Worm (Caenorhabditis elegans) whole organism, midembryonic: Measurements from ENCODE around the gene Y75B12A.2.
A peak's percentile ranks its signal among the peaks of the same experiment; 100 is the strongest.

Experiments used
- T22C8.4 ChIP-seq: fragments of 200-800 bp; sonication (Bioruptor generic); IDR thresholded peaks from 2 replicates; pipeline ENCODE4 v1.3.6; 2022; ENCODE audit warnings: missing genetic modification characterization, missing compliant biosample characterization
- cog-1 ChIP-seq: sonication (generic microtip); optimal IDR thresholded peaks from 2 replicates; lab custom pipeline; 2016; ENCODE audit warnings: missing genetic modification characterization, missing compliant biosample characterization
- flt-1 ChIP-seq: fragments of 200-800 bp; sonication (Bioruptor generic); IDR thresholded peaks from 2 replicates; pipeline ENCODE4 v1.3.6; 2022; ENCODE audit warnings: missing genetic modification characterization, missing compliant biosample characterization
- klf-2 ChIP-seq: fragments of 200-800 bp; sonication (Bioruptor generic); conservative IDR thresholded peaks from 2 replicates; pipeline ENCODE4 v1.3.6; 2022; ENCODE audit warnings: missing genetic modification reagents, missing genetic modification characterization, missing compliant biosample characterization
- med-1 ChIP-seq: sonication (generic microtip); optimal IDR thresholded peaks from 2 replicates; lab custom pipeline; 2017; ENCODE audit warnings: missing genetic modification characterization, mild to moderate bottlenecking, missing compliant biosample characterization, antibody characterized with exemption, missing genetic modification reagents; ENCODE audit not compliant: insufficient read depth
- ref-1 ChIP-seq: fragments of 200-800 bp; sonication (Bioruptor generic); conservative IDR thresholded peaks from 2 replicates; pipeline ENCODE4 v1.3.6; 2022; ENCODE audit warnings: missing genetic modification reagents, missing genetic modification characterization, missing compliant biosample characterization
- tab-1 ChIP-seq: fragments of 200-800 bp; sonication (Bioruptor generic); IDR thresholded peaks from 2 replicates; pipeline ENCODE4 v1.3.6; 2022; ENCODE audit warnings: missing genetic modification characterization, missing compliant biosample characterization
- ztf-23 ChIP-seq: fragments of 200-800 bp; sonication (Bioruptor generic); IDR thresholded peaks from 2 replicates; pipeline ENCODE4 v1.3.6; 2022; ENCODE audit warnings: missing genetic modification reagents, missing genetic modification characterization, missing compliant biosample characterization
- ztf-29 ChIP-seq: fragments of 200-800 bp; sonication (Bioruptor generic); IDR thresholded peaks from 2 replicates; pipeline ENCODE4 v1.3.6; 2022; ENCODE audit warnings: missing genetic modification reagents, missing genetic modification characterization, missing compliant biosample characterization

Y75B12A.2 gene

DNA sequence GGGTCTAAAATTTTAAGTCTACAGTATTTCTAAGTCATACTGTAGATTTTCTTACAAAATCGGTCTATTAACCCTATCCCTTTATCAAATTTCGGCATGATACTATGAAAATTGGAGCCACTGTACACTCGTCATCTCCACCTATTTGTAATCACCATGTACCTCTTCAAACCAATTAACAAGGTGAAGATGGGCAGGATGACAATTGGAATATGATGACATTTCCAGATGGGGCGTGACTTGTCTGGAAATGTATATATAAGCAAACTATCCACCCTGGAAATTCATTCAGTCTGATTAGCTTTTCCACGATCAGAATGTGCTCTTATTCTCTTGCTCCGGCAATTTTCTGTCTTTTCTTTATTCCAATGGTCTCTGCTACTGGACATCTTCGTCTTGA, at the start of gene Y75B12A.2:
Gene Y75B12A.2, plus strand, starts transcription at position 301 of the 400 bp plus-strand sequence.
- TF ChIP-seq ztf-23 (GFP tag; lab: Robert Waterston, UW) (no peak), tab-1 (no peak)

DNA sequence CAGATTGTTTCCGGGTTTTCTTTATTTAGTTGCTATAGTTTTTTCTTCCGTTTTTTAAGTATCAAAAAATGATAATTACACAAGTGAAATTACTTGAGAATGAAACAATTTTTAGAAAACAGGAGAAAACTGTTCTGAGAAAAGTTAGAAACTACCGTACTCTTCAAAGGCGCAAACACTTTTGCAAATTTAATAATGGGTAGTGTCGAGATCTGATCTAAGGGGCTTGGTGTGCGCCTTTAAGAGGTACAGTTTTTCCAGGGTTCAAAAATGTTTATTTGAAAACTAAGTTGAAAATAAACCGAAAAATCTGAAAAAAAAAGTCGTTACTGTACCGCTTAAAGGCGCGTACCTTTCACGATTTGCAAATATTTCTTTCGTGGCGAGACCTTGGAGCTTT, 48.8 kb upstream of the Y75B12A.2 start:
- TF ChIP-seq med-1, result no peak
- no peak for TF ChIP-seq tab-1
- no peak for TF ChIP-seq ref-1 (GFP tag; lab: Robert Waterston, UW)
- TF ChIP-seq klf-2, result no peak
- TF ChIP-seq cog-1 (tag; lab: Kevin White, UChicago), result no peak
- TF ChIP-seq flt-1 (GFP tag; lab: Robert Waterston, UW), result no peak
- TF ChIP-seq T22C8.4 (GFP tag; lab: Robert Waterston, UW), result no peak
- TF ChIP-seq ztf-23 (GFP tag; lab: Robert Waterston, UW), result no peak
- no peak for TF ChIP-seq ztf-29 (GFP tag; lab: Robert Waterston, UW)

DNA sequence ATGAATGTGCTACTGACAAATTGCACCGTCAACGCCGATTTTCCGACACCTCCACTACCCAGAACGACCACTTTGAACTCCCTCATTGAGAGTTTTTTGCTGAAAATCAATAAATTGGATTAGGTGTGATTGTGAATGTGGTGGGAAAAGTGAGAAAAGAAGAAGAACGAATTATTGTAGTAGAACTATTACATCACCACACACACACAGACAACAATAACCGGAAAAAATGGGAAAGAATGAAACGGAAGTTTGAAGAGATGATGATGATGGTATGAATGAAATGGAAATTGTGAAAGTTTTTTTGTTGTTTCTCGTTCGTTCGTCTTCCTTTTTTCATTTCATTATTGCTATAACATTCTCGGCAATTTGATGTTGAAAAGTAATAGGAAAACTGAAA, 45.4 kb upstream of the Y75B12A.2 start, which contains the start of gene rap-2:
Gene rap-2, minus strand, starts transcription at position 101 of the 400 bp plus-strand sequence.
- TF ChIP-seq ztf-29 (GFP tag; lab: Robert Waterston, UW), result no peak
- no peak for TF ChIP-seq T22C8.4 (GFP tag; lab: Robert Waterston, UW)
- TF ChIP-seq klf-2, result no peak
- no peak for TF ChIP-seq cog-1 (tag; lab: Kevin White, UChicago)
- no peak for TF ChIP-seq ref-1 (GFP tag; lab: Robert Waterston, UW)
- TF ChIP-seq tab-1, result no peak
- TF ChIP-seq med-1, result no peak
- no peak for TF ChIP-seq ztf-23 (GFP tag; lab: Robert Waterston, UW)
- no peak for TF ChIP-seq flt-1 (GFP tag; lab: Robert Waterston, UW)

DNA sequence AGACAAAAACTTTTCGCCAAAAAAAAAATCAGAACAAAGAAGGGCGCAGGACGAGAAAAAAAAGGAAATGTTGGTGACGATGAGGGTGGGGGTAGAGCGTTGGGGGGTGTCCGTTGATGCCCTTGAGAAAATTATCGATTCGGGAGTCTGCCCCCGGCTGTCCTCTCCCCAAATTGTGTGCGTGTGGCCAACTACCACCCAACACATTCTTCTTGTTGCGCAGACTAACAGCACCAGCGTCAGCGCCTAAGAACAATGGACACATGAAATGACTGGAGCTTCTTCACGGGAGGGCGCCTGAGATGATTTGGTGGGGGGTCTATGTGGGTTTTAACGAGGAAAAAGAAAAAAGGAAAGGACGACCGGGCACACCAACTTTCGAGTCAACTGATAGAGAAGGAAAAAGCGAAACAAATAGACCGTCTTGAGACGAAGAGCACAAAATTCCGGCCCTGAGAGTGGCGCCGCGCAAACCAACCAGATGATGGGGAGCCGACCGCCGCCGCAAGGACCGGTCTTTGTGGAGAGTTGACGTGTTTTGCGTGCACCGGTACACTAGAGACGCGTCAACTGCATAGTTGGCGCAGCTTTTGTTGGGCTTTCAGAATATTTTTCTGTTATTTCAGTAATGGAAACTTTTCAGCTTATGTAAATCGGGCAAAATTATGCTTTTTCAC, 44.2 kb upstream of the Y75B12A.2 start, which contains the start of gene C25D7.9:
Gene C25D7.9, plus strand, starts transcription at position 68 of the 677 bp plus-strand sequence.
- TF ChIP-seq med-1, result no peak
- TF ChIP-seq T22C8.4 (GFP tag; lab: Robert Waterston, UW), result peak; percentile 82
- TF ChIP-seq tab-1, result no peak

DNA sequence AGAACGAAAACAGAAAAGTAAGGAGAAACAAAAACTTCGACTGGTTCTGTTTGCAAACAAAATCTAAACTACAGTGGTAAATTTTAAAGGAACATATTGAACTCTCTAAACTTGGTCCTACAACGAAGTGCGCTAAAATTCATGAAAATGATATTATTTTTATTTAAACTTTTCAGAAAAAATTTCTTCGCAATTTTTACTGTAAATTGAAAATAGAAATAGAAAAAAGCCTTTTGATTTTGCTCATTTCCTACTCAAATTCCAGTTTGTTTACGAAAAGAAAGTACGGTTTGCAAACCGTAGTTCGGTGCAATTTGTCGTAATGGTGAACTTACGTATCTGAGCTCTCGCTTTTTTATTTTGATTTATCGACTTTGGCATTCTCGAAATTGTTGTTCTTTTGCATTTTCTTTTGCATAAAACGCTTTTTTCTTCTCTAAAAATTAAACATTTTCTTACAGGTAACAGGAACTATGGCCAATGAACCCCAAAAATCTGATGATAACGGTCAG, 43.5 kb upstream of the Y75B12A.2 start, which contains the start of gene otub-1:
Gene otub-1, plus strand, starts transcription at position 462 of the 512 bp plus-strand sequence.
- TF ChIP-seq ztf-29 (GFP tag; lab: Robert Waterston, UW) (no peak), klf-2 (no peak), med-1 (no peak), T22C8.4 (GFP tag; lab: Robert Waterston, UW) (no peak), ref-1 (GFP tag; lab: Robert Waterston, UW) (no peak)

DNA sequence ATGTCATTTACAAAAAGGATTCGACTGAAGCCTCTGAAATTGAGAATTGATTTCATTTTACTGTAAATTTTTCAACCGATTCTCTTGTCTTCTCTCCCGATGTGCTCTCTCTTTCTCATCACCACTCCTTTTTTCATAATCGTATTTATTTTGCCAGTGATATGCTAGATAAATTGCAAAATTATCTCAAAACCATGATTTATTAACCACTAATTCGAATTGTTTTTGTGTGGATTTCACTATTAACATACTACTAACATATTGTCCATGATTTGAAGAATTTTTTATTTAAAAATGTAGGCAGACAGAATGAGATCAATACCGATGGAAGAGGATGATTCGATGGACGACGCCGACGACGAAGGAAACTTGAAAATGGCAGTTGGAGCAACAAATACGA, 42.2 kb upstream of the Y75B12A.2 start, which contains the start of gene C25D7.10:
Gene C25D7.10, plus strand, starts transcription at position 301 of the 400 bp plus-strand sequence.
- no peak for TF ChIP-seq cog-1 (tag; lab: Kevin White, UChicago)
- no peak for TF ChIP-seq ztf-29 (GFP tag; lab: Robert Waterston, UW)
- no peak for TF ChIP-seq flt-1 (GFP tag; lab: Robert Waterston, UW)
- no peak for TF ChIP-seq T22C8.4 (GFP tag; lab: Robert Waterston, UW)
- no peak for TF ChIP-seq klf-2
- no peak for TF ChIP-seq tab-1
- no peak for TF ChIP-seq ref-1 (GFP tag; lab: Robert Waterston, UW)
- TF ChIP-seq med-1, result no peak
- TF ChIP-seq ztf-23 (GFP tag; lab: Robert Waterston, UW), result no peak

- TF ChIP-seq ztf-29 (GFP tag; lab: Robert Waterston, UW) (no peak), med-1 (no peak), cog-1 (tag; lab: Kevin White, UChicago) (no peak), ztf-23 (GFP tag; lab: Robert Waterston, UW) (no peak), T22C8.4 (GFP tag; lab: Robert Waterston, UW) (no peak), klf-2 (no peak), tab-1 (no peak), ref-1 (GFP tag; lab: Robert Waterston, UW) (no peak), flt-1 (GFP tag; lab: Robert Waterston, UW) (no peak)
These were observed 41.0 kb upstream of the Y75B12A.2 start, which contains the start of gene dnj-3 for ce11 chrV:15068378-15068777. Gene dnj-3 (plus strand): TSS chrV:15068678.

DNA sequence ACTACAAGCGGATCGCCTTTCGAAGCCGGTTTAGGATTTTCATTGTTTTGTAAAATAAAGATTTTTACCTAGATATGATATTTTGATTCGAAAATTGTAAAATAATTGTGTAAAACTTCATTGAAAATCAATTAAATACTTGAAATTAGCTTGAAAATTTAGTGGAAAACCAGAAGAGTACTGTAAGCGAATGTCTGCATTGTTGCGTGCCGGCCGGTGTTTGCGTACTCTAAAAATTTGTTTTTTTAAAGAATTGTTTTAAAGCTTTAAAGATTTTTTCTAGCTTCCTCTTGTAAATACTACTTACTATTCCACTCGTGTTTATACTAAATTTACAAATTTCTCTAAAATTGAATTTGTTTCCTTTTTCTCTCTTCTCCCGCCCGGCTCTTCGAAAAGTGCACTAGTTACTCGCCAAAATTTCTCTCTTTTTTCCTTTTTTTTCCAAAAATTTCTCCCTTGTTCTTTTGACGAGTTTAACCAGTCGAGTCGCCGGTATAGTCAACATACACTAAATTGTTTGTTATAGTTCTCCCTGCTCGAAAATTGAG, 39.9 kb upstream of the Y75B12A.2 start:
- TF ChIP-seq tab-1 (no peak), ztf-23 (GFP tag; lab: Robert Waterston, UW) (no peak), cog-1 (tag; lab: Kevin White, UChicago) (no peak), T22C8.4 (GFP tag; lab: Robert Waterston, UW) (no peak)

DNA sequence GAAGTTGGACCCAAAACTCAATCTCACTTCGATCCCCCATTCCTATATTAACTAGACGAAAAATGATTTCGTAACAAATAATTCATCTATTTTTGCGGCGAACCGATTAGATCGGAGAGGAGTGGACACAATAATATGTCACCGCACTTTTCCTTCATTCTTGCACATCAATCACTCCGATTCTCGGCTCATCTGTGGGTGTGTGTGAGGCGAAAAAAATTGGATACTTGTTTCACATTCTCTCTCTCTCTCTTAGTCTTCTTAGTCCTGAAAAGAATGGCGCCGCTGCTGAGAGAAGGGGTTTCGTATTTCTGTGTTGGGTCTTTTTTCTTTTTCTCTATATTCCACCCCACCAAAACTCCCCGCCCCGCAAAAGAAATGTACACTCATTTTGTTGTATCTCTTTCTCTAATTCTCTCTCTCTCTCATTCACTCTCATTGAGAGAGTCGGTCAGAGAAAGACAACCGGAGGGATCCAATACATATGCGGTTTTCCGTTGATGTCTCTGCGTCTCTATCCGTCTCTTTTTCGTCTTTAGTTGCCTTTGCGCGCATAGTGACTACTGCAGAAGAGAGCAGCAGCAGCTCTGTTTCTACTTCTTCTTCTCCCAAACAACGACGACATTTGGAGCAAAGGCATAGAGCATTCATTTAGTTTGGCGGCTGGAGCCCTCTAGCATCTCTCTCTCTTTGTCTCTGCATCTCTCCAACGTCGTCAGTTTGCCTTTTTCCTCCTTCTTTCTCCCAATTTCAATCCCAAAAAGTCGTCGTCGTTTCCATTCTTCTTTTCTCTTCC, 38.1 kb upstream of the Y75B12A.2 start, which contains the start of gene unc-76:
Gene unc-76, plus strand, starts transcription at position 746 of the 796 bp plus-strand sequence.
- no peak for TF ChIP-seq ref-1 (GFP tag; lab: Robert Waterston, UW)
- no peak for TF ChIP-seq T22C8.4 (GFP tag; lab: Robert Waterston, UW)
- TF ChIP-seq klf-2, result no peak
- TF ChIP-seq med-1, result no peak
- TF ChIP-seq tab-1, result no peak
- no peak for TF ChIP-seq ztf-29 (GFP tag; lab: Robert Waterston, UW)
- peak; percentile 87 for TF ChIP-seq cog-1 (tag; lab: Kevin White, UChicago)
- TF ChIP-seq ztf-23 (GFP tag; lab: Robert Waterston, UW), result no peak
- 0 out of 2 replicates have a peak, but pooled peaks have one; percentile 11 for TF ChIP-seq flt-1 (GFP tag; lab: Robert Waterston, UW)
